Worm (Caenorhabditis elegans) whole organism, L1 larva: Measurements from ENCODE around the gene nkat-3.

Experiments
- C04F5.9 ChIP-seq: sonication (generic microtip); optimal IDR thresholded peaks from 2 replicates; lab custom pipeline; 2016; ENCODE audit warnings: missing genetic modification characterization, missing compliant biosample characterization
- C34B4.2 ChIP-seq: sonication (generic microtip); optimal IDR thresholded peaks from 2 replicates; lab custom pipeline; 2017; ENCODE audit warnings: mild to moderate bottlenecking, missing genetic modification characterization, missing compliant biosample characterization
- alr-1 ChIP-seq: fragments of 200-800 bp; sonication (Bioruptor generic); optimal IDR thresholded peaks from 2 replicates; lab custom pipeline; 2018; ENCODE audit warnings: borderline replicate concordance, mild to moderate bottlenecking, missing genetic modification characterization, missing compliant biosample characterization
- aly-2 ChIP-seq: fragments of 150-350 bp; optimal IDR thresholded peaks from 2 replicates; lab custom pipeline; 2014; ENCODE audit warnings: missing biosample characterization, missing genetic modification characterization
- ceh-63 ChIP-seq: fragments of 200-800 bp; sonication (Bioruptor generic); optimal IDR thresholded peaks from 2 replicates; lab custom pipeline; 2018; ENCODE audit warnings: mild to moderate bottlenecking, missing genetic modification characterization, missing compliant biosample characterization
- ceh-8 ChIP-seq: fragments of 200-800 bp; sonication (Bioruptor generic); optimal IDR thresholded peaks from 2 replicates; lab custom pipeline; 2018; ENCODE audit warnings: mild to moderate bottlenecking, missing genetic modification characterization, moderate library complexity, missing compliant biosample characterization
- ceh-82 ChIP-seq, 3 experiments: fragments of 150-350 bp in 1 of 3; sonication (generic microtip) in 2 of 3; optimal IDR thresholded peaks; 2 replicates each; lab custom pipeline; 2014 to 2017; ENCODE audit warnings: missing biosample characterization in 3 of 3, missing genetic modification characterization in 3 of 3
- ceh-90 ChIP-seq: sonication (generic microtip); optimal IDR thresholded peaks from 2 replicates; lab custom pipeline; 2016; ENCODE audit warnings: missing genetic modification characterization, missing compliant biosample characterization
- ces-1 ChIP-seq: fragments of 150-350 bp; optimal IDR thresholded peaks from 2 replicates; lab custom pipeline; 2014; ENCODE audit warnings: missing biosample characterization, missing genetic modification reagents, missing genetic modification characterization
- dsc-1 ChIP-seq: sonication (generic microtip); optimal IDR thresholded peaks from 2 replicates; lab custom pipeline; 2016; ENCODE audit warnings: mild to moderate bottlenecking, missing genetic modification characterization, missing compliant biosample characterization
- efl-1 ChIP-seq, 4 experiments: fragments of 150-350 bp; optimal IDR thresholded peaks in 3 of 4; peaks in 1 of 4; 1 replicate in 1 of 4; 2 replicates in 3 of 4; lab custom pipeline; 2014; ENCODE audit warnings: missing biosample characterization in 2 of 4, missing genetic modification characterization in 2 of 4, missing genetic modification reagents in 2 of 4
- egl-13 ChIP-seq: sonication (generic microtip); optimal IDR thresholded peaks from 2 replicates; lab custom pipeline; 2016; ENCODE audit warnings: missing genotype, missing genetic modification reagents, missing genetic modification characterization, missing compliant biosample characterization
- ets-5 ChIP-seq: fragments of 200-800 bp; sonication (Bioruptor generic); IDR thresholded peaks from 2 replicates; pipeline ENCODE4 v1.3.6; 2022; ENCODE audit warnings: missing genetic modification characterization, missing compliant biosample characterization
- fkh-8 ChIP-seq: sonication (generic microtip); optimal IDR thresholded peaks from 2 replicates; lab custom pipeline; 2016; ENCODE audit warnings: mild to moderate bottlenecking, missing genetic modification characterization, missing compliant biosample characterization
- fos-1 ChIP-seq: fragments of 150-350 bp; optimal IDR thresholded peaks from 2 replicates; lab custom pipeline; 2014; ENCODE audit warnings: missing biosample characterization, missing genetic modification characterization
- hlh-17 ChIP-seq: fragments of 200-800 bp; sonication (Bioruptor generic); optimal IDR thresholded peaks from 2 replicates; lab custom pipeline; 2018; ENCODE audit warnings: missing genetic modification characterization, mild to moderate bottlenecking, missing compliant biosample characterization, moderate library complexity, borderline replicate concordance
- hlh-4 ChIP-seq: sonication (generic microtip); optimal IDR thresholded peaks from 2 replicates; lab custom pipeline; 2016; ENCODE audit warnings: mild to moderate bottlenecking, missing genetic modification characterization, missing compliant biosample characterization
- jun-1 ChIP-seq: fragments of 150-350 bp; optimal IDR thresholded peaks from 2 replicates; lab custom pipeline; 2014; ENCODE audit warnings: missing biosample characterization, missing genetic modification reagents, missing genetic modification characterization
- lin-13 ChIP-seq: fragments of 150-350 bp; optimal IDR thresholded peaks from 2 replicates; lab custom pipeline; 2014; ENCODE audit warnings: missing biosample characterization, missing genetic modification reagents, missing genetic modification characterization
- lin-14 ChIP-seq: fragments of 200-800 bp; sonication (Bioruptor generic); optimal IDR thresholded peaks from 2 replicates; lab custom pipeline; 2018; ENCODE audit warnings: mild to moderate bottlenecking, missing genetic modification characterization, moderate library complexity, missing compliant biosample characterization
- lin-15B ChIP-seq: fragments of 150-350 bp; sonication (generic microtip); optimal IDR thresholded peaks from 3 replicates; lab custom pipeline; 2014; ENCODE audit warnings: missing biosample characterization, missing genetic modification characterization
- lin-39 ChIP-seq: fragments of 150-350 bp; optimal IDR thresholded peaks from 2 replicates; lab custom pipeline; 2014; ENCODE audit warnings: missing biosample characterization, missing genetic modification reagents, missing genetic modification characterization
- mef-2 ChIP-seq: fragments of 150-350 bp; optimal IDR thresholded peaks from 2 replicates; lab custom pipeline; 2014; ENCODE audit warnings: missing biosample characterization, missing genetic modification characterization
- mep-1 ChIP-seq: fragments of 150-350 bp; optimal IDR thresholded peaks from 2 replicates; lab custom pipeline; 2014; ENCODE audit warnings: missing biosample characterization, missing genetic modification characterization
- nhr-20 ChIP-seq: sonication (generic microtip); optimal IDR thresholded peaks from 2 replicates; lab custom pipeline; 2016; ENCODE audit warnings: mild to moderate bottlenecking, missing genetic modification characterization, missing compliant biosample characterization
- nhr-76 ChIP-seq: sonication (generic microtip); optimal IDR thresholded peaks from 2 replicates; lab custom pipeline; 2017; ENCODE audit warnings: missing biosample characterization, missing genetic modification characterization
- nhr-77 ChIP-seq: fragments of 150-350 bp; optimal IDR thresholded peaks from 2 replicates; lab custom pipeline; 2014; ENCODE audit warnings: missing biosample characterization, missing genetic modification characterization
- nhr-85 ChIP-seq: sonication (generic microtip); peaks from one replicate; lab custom pipeline; 2016; ENCODE audit warnings: missing genetic modification characterization, inconsistent platforms, missing compliant biosample characterization
- pag-3 ChIP-seq: sonication (generic microtip); optimal IDR thresholded peaks from 2 replicates; lab custom pipeline; 2017; ENCODE audit warnings: missing genetic modification characterization, mild to moderate bottlenecking, missing compliant biosample characterization, antibody characterized with exemption, borderline replicate concordance; ENCODE audit not compliant: insufficient read depth
- rnt-1 ChIP-seq: sonication (generic microtip); optimal IDR thresholded peaks from 2 replicates; lab custom pipeline; 2016; ENCODE audit warnings: mild to moderate bottlenecking, missing genetic modification characterization, moderate library complexity, missing compliant biosample characterization
- snpc-4 ChIP-seq: fragments of 150-350 bp; optimal IDR thresholded peaks from 2 replicates; lab custom pipeline; 2014; ENCODE audit warnings: missing biosample characterization, missing genetic modification characterization
- snu-23 ChIP-seq: sonication (generic microtip); optimal IDR thresholded peaks from 2 replicates; lab custom pipeline; 2016; ENCODE audit warnings: missing genetic modification characterization, missing compliant biosample characterization
- sox-4 ChIP-seq: sonication (generic microtip); optimal IDR thresholded peaks from 2 replicates; lab custom pipeline; 2016; ENCODE audit warnings: missing genetic modification characterization, missing compliant biosample characterization
- sup-37 ChIP-seq: fragments of 200-800 bp; sonication (Bioruptor generic); optimal IDR thresholded peaks from 2 replicates; lab custom pipeline; 2018; ENCODE audit warnings: mild to moderate bottlenecking, missing genetic modification characterization, missing compliant biosample characterization
- unc-62 ChIP-seq: fragments of 150-350 bp; optimal IDR thresholded peaks from 2 replicates; lab custom pipeline; 2014; ENCODE audit warnings: missing biosample characterization, missing genetic modification reagents, missing genetic modification characterization
- unc-98 ChIP-seq: fragments of 200-800 bp; sonication (Bioruptor generic); IDR thresholded peaks from 2 replicates; pipeline ENCODE4 v1.3.6; 2022; ENCODE audit warnings: missing genetic modification characterization, missing compliant biosample characterization
- zip-4 ChIP-seq: fragments of 200-800 bp; sonication (Bioruptor generic); optimal IDR thresholded peaks from 2 replicates; lab custom pipeline; 2018; ENCODE audit warnings: mild to moderate bottlenecking, missing genetic modification characterization, moderate library complexity, missing compliant biosample characterization

Gene nkat-3

ce11 chrX:15469957-15470548 lies 28.5 kb downstream of the nkat-3 start:
- TF ChIP-seq nhr-85 (tag; lab: Kevin White, UChicago), result peak; percentile 68
- TF ChIP-seq fkh-8 (tag; lab: Kevin White, UChicago), result no peak
- TF ChIP-seq, all 84 proteins: peak for 1

ce11 chrX:15477309-15477708 lies 35.8 kb downstream of the nkat-3 start, which contains the start of gene exc-1:
Gene exc-1 (minus strand): TSS chrX:15477409.
- TF ChIP-seq ceh-63 (GFP tag; lab: Kevin White, UChicago) (no peak), ces-1 (GFP tag; lab: Kevin White, UChicago) (no peak), ceh-8 (GFP tag; lab: Kevin White, UChicago) (no peak), sup-37 (GFP tag; lab: Kevin White, UChicago) (no peak), mep-1 (no peak)

DNA sequence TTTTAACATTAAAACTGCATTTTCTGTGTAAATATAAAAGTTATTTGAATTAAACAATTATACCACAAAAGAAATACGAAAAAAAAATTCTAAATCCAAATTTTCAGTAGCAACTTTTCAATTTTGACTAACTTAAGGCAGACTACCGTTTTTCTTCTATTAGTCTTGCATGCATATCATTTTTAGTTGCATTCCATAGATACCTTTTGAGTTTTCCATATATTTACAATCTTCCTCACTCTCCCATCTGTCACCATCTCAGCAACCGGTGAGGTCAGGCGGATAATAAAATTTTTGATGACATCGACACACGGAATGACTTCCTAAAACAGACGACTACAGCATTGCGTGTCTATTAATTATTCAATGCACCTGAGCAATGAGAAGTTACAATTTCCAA lies 37.2 kb downstream of the nkat-3 start, which contains the start of gene gcy-36:
gcy-36 (plus strand) TSS at position 301 of the 400 bp plus-strand sequence.
- TF ChIP-seq C04F5.9 (tag; lab: Kevin White, UChicago), result no peak
- no peak for TF ChIP-seq hlh-4 (tag; lab: Kevin White, UChicago)
- TF ChIP-seq aly-2, result no peak
- TF ChIP-seq egl-13 (tag; lab: Kevin White, UChicago), result peak; percentile 33

DNA sequence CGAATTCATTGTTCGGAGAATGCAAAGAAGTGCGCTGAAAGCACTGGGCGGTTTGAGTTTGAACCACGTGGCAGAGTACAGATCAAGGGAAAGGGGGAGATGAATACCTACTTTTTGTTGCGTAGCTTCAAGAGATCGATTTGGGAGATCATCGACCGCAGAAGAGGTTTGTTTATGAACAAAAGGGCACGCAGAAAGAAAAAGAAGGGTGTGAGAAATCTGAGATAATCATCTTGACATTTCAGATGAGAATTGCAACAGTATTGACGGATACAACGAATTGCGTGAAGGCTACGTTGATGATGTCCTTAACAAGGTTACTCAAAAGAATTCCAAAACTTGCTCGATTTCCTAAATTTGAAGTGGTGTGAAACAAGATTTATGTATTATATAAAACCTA lies 43.7 kb downstream of the nkat-3 start:
- no peak for TF ChIP-seq unc-62 (GFP tag; lab: Kevin White, UChicago)
- peak; percentile 17 for TF ChIP-seq rnt-1 (tag; lab: Kevin White, UChicago)
- TF ChIP-seq mef-2 (tag; lab: Kevin White, UChicago), result no peak
- no peak for TF ChIP-seq fkh-8 (tag; lab: Kevin White, UChicago)
- TF ChIP-seq snu-23, result peak; percentile 11
- TF ChIP-seq lin-15B (tag; lab: Kevin White, UChicago), result no peak
- TF ChIP-seq nhr-20, result no peak
- TF ChIP-seq snpc-4 (tag; lab: Kevin White, UChicago), result no peak
- TF ChIP-seq ceh-82 (tag; optimal IDR thresholded peaks at IDR 0.05; lab: Kevin White, UChicago), result no peak
- TF ChIP-seq jun-1 (tag; lab: Kevin White, UChicago), result no peak
- TF ChIP-seq lin-39 (tag; lab: Kevin White, UChicago), result no peak
- TF ChIP-seq nhr-85 (tag; lab: Kevin White, UChicago), result peak; percentile 62
- peak; percentile 37 for TF ChIP-seq lin-14
- TF ChIP-seq dsc-1, result no peak

DNA sequence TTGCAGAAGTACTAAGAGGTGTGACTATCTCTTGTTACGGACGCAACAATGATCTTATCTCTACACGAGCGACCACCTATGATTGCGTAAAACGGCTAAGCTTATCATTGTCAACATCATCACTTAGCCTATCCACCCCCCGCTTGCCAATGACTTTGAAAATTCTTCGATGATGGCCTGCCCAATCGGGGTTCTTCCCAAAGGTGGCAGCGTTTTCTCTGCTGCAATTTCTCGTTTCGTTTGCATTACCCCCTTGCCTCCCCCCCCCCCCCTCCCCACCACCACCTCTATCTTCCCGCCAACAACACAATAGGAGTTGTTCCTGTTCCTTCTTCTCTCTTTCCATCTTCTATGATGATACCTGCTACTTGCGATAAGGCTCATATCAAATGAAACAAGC lies 45.6 kb downstream of the nkat-3 start:
- no peak for TF ChIP-seq unc-98 (GFP tag; lab: Robert Waterston, UW)
- no peak for TF ChIP-seq ceh-8 (GFP tag; lab: Kevin White, UChicago)
- TF ChIP-seq rnt-1 (tag; lab: Kevin White, UChicago), result no peak
- TF ChIP-seq nhr-76, result no peak
- TF ChIP-seq nhr-85 (tag; lab: Kevin White, UChicago), result peak; percentile 3
- no peak for TF ChIP-seq fkh-8 (tag; lab: Kevin White, UChicago)
- TF ChIP-seq efl-1 (optimal IDR thresholded peaks at IDR 0.05; lab: Kevin White, UChicago), result no peak
- TF ChIP-seq efl-1 (GFP tag; optimal IDR thresholded peaks at IDR 0.05 in 1 of 2; lab: Kevin White, UChicago), result peak in 1 of 2 experiments; percentile 27
- TF ChIP-seq ceh-90 (tag; lab: Kevin White, UChicago), result no peak
- no peak for TF ChIP-seq C34B4.2
- no peak for TF ChIP-seq ets-5 (GFP tag; lab: Robert Waterston, UW)
- no peak for TF ChIP-seq pag-3 (tag; lab: Kevin White, UChicago)
- TF ChIP-seq sox-4, result no peak
- TF ChIP-seq dsc-1, result no peak
- TF ChIP-seq zip-4, result no peak
- no peak for TF ChIP-seq lin-39 (tag; lab: Kevin White, UChicago)
- TF ChIP-seq alr-1 (tag; lab: Kevin White, UChicago), result no peak
- no peak for TF ChIP-seq hlh-17 (GFP tag; lab: Kevin White, UChicago)
- no peak for TF ChIP-seq nhr-77 (tag; lab: Kevin White, UChicago)
- no peak for TF ChIP-seq fos-1 (tag; lab: Kevin White, UChicago)
- TF ChIP-seq lin-13 (GFP tag; lab: Kevin White, UChicago), result no peak
- TF ChIP-seq lin-14, result peak; percentile 25
